Worm (Caenorhabditis elegans): ENCODE measurements around the gene papl-1.

papl-1 gene

ce11 chrV:12733465-12734248, 25.9 kb downstream of the papl-1 start, which contains the start of the genes dhs-21 and xbx-9:
TSS of gene dhs-21 (minus strand) at chrV:12733645.
TSS of gene xbx-9 (plus strand) at chrV:12734198.
- TF ChIP-seq ztf-23 (GFP tag; IDR thresholded peaks at IDR 0.05) (no peak), ref-1 (GFP tag; conservative IDR thresholded peaks at IDR 0.05) (no peak), flt-1 (GFP tag; IDR thresholded peaks at IDR 0.05) (no peak), tab-1 (GFP tag; IDR thresholded peaks at IDR 0.05) (no peak), med-1 (GFP tag; optimal IDR thresholded peaks at IDR 0.05; ENCODE audit: insufficient read depth) (no peak), ztf-29 (GFP tag; IDR thresholded peaks at IDR 0.05) (no peak), T22C8.4 (GFP tag; IDR thresholded peaks at IDR 0.05) (no peak), cog-1 (tag; optimal IDR thresholded peaks at IDR 0.05) (no peak), klf-2 (GFP tag; conservative IDR thresholded peaks at IDR 0.05) (no peak)

- TF ChIP-seq T22C8.4 (GFP tag; IDR thresholded peaks at IDR 0.05), result no peak
- TF ChIP-seq cog-1 (tag; optimal IDR thresholded peaks at IDR 0.05), result no peak
- no peak for TF ChIP-seq med-1 (GFP tag; optimal IDR thresholded peaks at IDR 0.05; ENCODE audit: insufficient read depth)
- no peak for TF ChIP-seq tab-1 (GFP tag; IDR thresholded peaks at IDR 0.05)
- TF ChIP-seq flt-1 (GFP tag; IDR thresholded peaks at IDR 0.05), result no peak
- TF ChIP-seq klf-2 (GFP tag; conservative IDR thresholded peaks at IDR 0.05), result no peak
- no peak for TF ChIP-seq ztf-29 (GFP tag; IDR thresholded peaks at IDR 0.05)
Observed at ce11 chrV:12732734-12733133, 26.8 kb downstream of the papl-1 start.

ce11 chrV:12729220-12729619, 30.3 kb downstream of the papl-1 start, which contains the start of gene R11D1.10:
TSS of gene R11D1.10 (plus strand) at chrV:12729520.
- TF ChIP-seq flt-1 (GFP tag; IDR thresholded peaks at IDR 0.05), result no peak
- no peak for TF ChIP-seq ztf-29 (GFP tag; IDR thresholded peaks at IDR 0.05)

- peak; percentile 67 for TF ChIP-seq ztf-23 (GFP tag; IDR thresholded peaks at IDR 0.05)
- TF ChIP-seq klf-2 (GFP tag; conservative IDR thresholded peaks at IDR 0.05), result no peak
- TF ChIP-seq cog-1 (tag; optimal IDR thresholded peaks at IDR 0.05), result peak; percentile 60
Observed at ce11 chrV:12728062-12728665, 31.4 kb downstream of the papl-1 start, which contains the start of the genes rpl-28 and mrpl-49. TSS of gene rpl-28 (minus strand) at chrV:12728112. TSS of gene mrpl-49 (plus strand) at chrV:12728631.

- TF ChIP-seq med-1 (GFP tag; optimal IDR thresholded peaks at IDR 0.05; ENCODE audit: insufficient read depth), result no peak
- no peak for TF ChIP-seq ref-1 (GFP tag; conservative IDR thresholded peaks at IDR 0.05)
Observed at ce11 chrV:12727104-12727637, 32.4 kb downstream of the papl-1 start, which contains the start of gene R11D1.13. TSS of gene R11D1.13 (plus strand) at chrV:12727154.

- no peak for TF ChIP-seq tab-1 (GFP tag; IDR thresholded peaks at IDR 0.05)
- TF ChIP-seq flt-1 (GFP tag; IDR thresholded peaks at IDR 0.05), result no peak
- no peak for TF ChIP-seq T22C8.4 (GFP tag; IDR thresholded peaks at IDR 0.05)
- no peak for TF ChIP-seq cog-1 (tag; optimal IDR thresholded peaks at IDR 0.05)
- no peak for TF ChIP-seq ref-1 (GFP tag; conservative IDR thresholded peaks at IDR 0.05)
- TF ChIP-seq med-1 (GFP tag; optimal IDR thresholded peaks at IDR 0.05; ENCODE audit: insufficient read depth), result no peak
- TF ChIP-seq ztf-29 (GFP tag; IDR thresholded peaks at IDR 0.05), result no peak
- no peak for TF ChIP-seq klf-2 (GFP tag; conservative IDR thresholded peaks at IDR 0.05)
- TF ChIP-seq ztf-23 (GFP tag; IDR thresholded peaks at IDR 0.05), result no peak
Observed at ce11 chrV:12725893-12726292, 33.7 kb downstream of the papl-1 start, which contains the start of gene R11D1.12. TSS of gene R11D1.12 (minus strand) at chrV:12725993.

ce11 chrV:12719713-12720112, 39.8 kb downstream of the papl-1 start, which contains the start of gene R11D1.7:
TSS of gene R11D1.7 (plus strand) at chrV:12720013.
- no peak for TF ChIP-seq T22C8.4 (GFP tag; IDR thresholded peaks at IDR 0.05)
- TF ChIP-seq tab-1 (GFP tag; IDR thresholded peaks at IDR 0.05), result no peak
- TF ChIP-seq cog-1 (tag; optimal IDR thresholded peaks at IDR 0.05), result no peak
- TF ChIP-seq med-1 (GFP tag; optimal IDR thresholded peaks at IDR 0.05; ENCODE audit: insufficient read depth), result no peak
- no peak for TF ChIP-seq ztf-29 (GFP tag; IDR thresholded peaks at IDR 0.05)
- no peak for TF ChIP-seq klf-2 (GFP tag; conservative IDR thresholded peaks at IDR 0.05)
- no peak for TF ChIP-seq flt-1 (GFP tag; IDR thresholded peaks at IDR 0.05)
- no peak for TF ChIP-seq ref-1 (GFP tag; conservative IDR thresholded peaks at IDR 0.05)
- TF ChIP-seq ztf-23 (GFP tag; IDR thresholded peaks at IDR 0.05), result no peak

ce11 chrV:12718622-12719021, 40.9 kb downstream of the papl-1 start, which contains the start of gene str-181:
TSS of gene str-181 (minus strand) at chrV:12718722.
- no peak for TF ChIP-seq klf-2 (GFP tag; conservative IDR thresholded peaks at IDR 0.05)
- no peak for TF ChIP-seq ref-1 (GFP tag; conservative IDR thresholded peaks at IDR 0.05)
- TF ChIP-seq cog-1 (tag; optimal IDR thresholded peaks at IDR 0.05), result no peak
- no peak for TF ChIP-seq ztf-29 (GFP tag; IDR thresholded peaks at IDR 0.05)
- TF ChIP-seq med-1 (GFP tag; optimal IDR thresholded peaks at IDR 0.05; ENCODE audit: insufficient read depth), result no peak

ce11 chrV:12716447-12716846, 43.1 kb downstream of the papl-1 start, which contains the start of gene str-178:
TSS of gene str-178 (minus strand) at chrV:12716547.
- TF ChIP-seq flt-1 (GFP tag; IDR thresholded peaks at IDR 0.05) (no peak), klf-2 (GFP tag; conservative IDR thresholded peaks at IDR 0.05) (no peak), tab-1 (GFP tag; IDR thresholded peaks at IDR 0.05) (no peak), cog-1 (tag; optimal IDR thresholded peaks at IDR 0.05) (no peak), ztf-23 (GFP tag; IDR thresholded peaks at IDR 0.05) (no peak), T22C8.4 (GFP tag; IDR thresholded peaks at IDR 0.05) (no peak), med-1 (GFP tag; optimal IDR thresholded peaks at IDR 0.05; ENCODE audit: insufficient read depth) (no peak), ztf-29 (GFP tag; IDR thresholded peaks at IDR 0.05) (no peak), ref-1 (GFP tag; conservative IDR thresholded peaks at IDR 0.05) (no peak)

All from whole organism, midembryonic.